Worm (Caenorhabditis elegans) whole organism, dauer: ENCODE measurements around the gene emc-1.
"Not testable (repeated sequence)": the region's sequence is repeated elsewhere in the genome, so short reads cannot be mapped to it uniquely, and the experiment has no call there.

Source experiments
- unc-62 ChIP-seq: sonication (generic microtip); optimal IDR thresholded peaks from 2 replicates; lab custom pipeline; 2017; ENCODE audit warnings: missing biosample characterization, missing genetic modification reagents, missing genetic modification characterization

The emc-1 gene

ce11 chrII:1500286-1500840 lies at the start of gene emc-1:
emc-1 (minus strand) TSS chrII:1500330.
- no peak for TF ChIP-seq unc-62 (GFP tag; lab: Kevin White, UChicago)

- TF ChIP-seq unc-62 (GFP tag; lab: Kevin White, UChicago) = no peak
Measured at ce11 chrII:1545625-1546024, 45.5 kb upstream of the emc-1 start, which contains the start of gene K05F6.12. K05F6.12 (plus strand) TSS chrII:1545925.

ce11 chrII:1543182-1543581 lies 43.1 kb upstream of the emc-1 start, which contains the start of gene K05F6.4:
K05F6.4 (plus strand) TSS chrII:1543482.
- not testable (repeated sequence) for TF ChIP-seq unc-62 (GFP tag; lab: Kevin White, UChicago)

- TF ChIP-seq unc-62 (GFP tag; lab: Kevin White, UChicago) = not testable (repeated sequence)
Measured at ce11 chrII:1540628-1541027, 40.5 kb upstream of the emc-1 start, which contains the start of gene poml-4. poml-4 (plus strand) TSS chrII:1540928.

- TF ChIP-seq unc-62 (GFP tag; lab: Kevin White, UChicago) = no peak
Measured at ce11 chrII:1538589-1538988, 38.5 kb upstream of the emc-1 start, which contains the start of gene fbxb-44. fbxb-44 (plus strand) TSS chrII:1538889.

- TF ChIP-seq unc-62 (GFP tag; lab: Kevin White, UChicago) = no peak
Measured at ce11 chrII:1537321-1537720, 37.2 kb upstream of the emc-1 start, which contains the start of gene fbxb-42. fbxb-42 (plus strand) TSS chrII:1537621.

ce11 chrII:1535931-1536330 lies 35.8 kb upstream of the emc-1 start, which contains the start of gene fbxb-43:
fbxb-43 (plus strand) TSS chrII:1536231.
- no peak for TF ChIP-seq unc-62 (GFP tag; lab: Kevin White, UChicago)

ce11 chrII:1529057-1529456 lies 28.9 kb upstream of the emc-1 start, which contains the start of gene Y51H7BR.4:
Y51H7BR.4 (plus strand) TSS chrII:1529357.
- TF ChIP-seq unc-62 (GFP tag; lab: Kevin White, UChicago) = no peak

- no peak for TF ChIP-seq unc-62 (GFP tag; lab: Kevin White, UChicago)
Measured at ce11 chrII:1525498-1525897, 25.4 kb upstream of the emc-1 start, which contains the start of gene Y51H7BR.7. Y51H7BR.7 (minus strand) TSS chrII:1525598.

- no peak for TF ChIP-seq unc-62 (GFP tag; lab: Kevin White, UChicago)
Measured at ce11 chrII:1521956-1522355, 21.8 kb upstream of the emc-1 start.

- no peak for TF ChIP-seq unc-62 (GFP tag; lab: Kevin White, UChicago)
Measured at ce11 chrII:1519867-1520266, 19.7 kb upstream of the emc-1 start.

- TF ChIP-seq unc-62 (GFP tag; lab: Kevin White, UChicago) = no peak
Measured at ce11 chrII:1518914-1519313, 18.8 kb upstream of the emc-1 start, which contains the start of gene Y51H7BR.8. Y51H7BR.8 (plus strand) TSS chrII:1519214.

ce11 chrII:1517354-1517753 lies 17.2 kb upstream of the emc-1 start, which contains the start of gene math-45:
math-45 (minus strand) TSS chrII:1517454.
- TF ChIP-seq unc-62 (GFP tag; lab: Kevin White, UChicago) = no peak

ce11 chrII:1504266-1504665 lies 4.1 kb upstream of the emc-1 start, which contains the start of gene fdgt-1:
fdgt-1 (plus strand) TSS chrII:1504566.
- TF ChIP-seq unc-62 (GFP tag; lab: Kevin White, UChicago) = no peak

- TF ChIP-seq unc-62 (GFP tag; lab: Kevin White, UChicago) = no peak
Measured at ce11 chrII:1503663-1504062, 3.5 kb upstream of the emc-1 start.

- TF ChIP-seq unc-62 (GFP tag; lab: Kevin White, UChicago) = no peak
Measured at ce11 chrII:1501614-1502355, 1.7 kb upstream of the emc-1 start.
